Worm (Caenorhabditis elegans) whole organism, L2 larva: ENCODE measurements around the gene ldh-1.
A peak's percentile ranks its signal among the peaks of the same experiment; 100 is the strongest.

Experiments
- C34F6.9 ChIP-seq: fragments of 150-350 bp; optimal IDR thresholded peaks from 2 replicates; lab custom pipeline; 2014; ENCODE audit warnings: missing biosample characterization, missing genetic modification characterization
- R02D3.7 ChIP-seq: fragments of 150-350 bp; optimal IDR thresholded peaks from 2 replicates; lab custom pipeline; 2014; ENCODE audit warnings: missing biosample characterization, missing genetic modification characterization
- Y55F3AM.14 ChIP-seq: fragments of 200-800 bp; sonication (Bioruptor generic); optimal IDR thresholded peaks from 2 replicates; lab custom pipeline; 2018; ENCODE audit warnings: mild to moderate bottlenecking, missing genetic modification characterization, missing compliant biosample characterization
- ZK546.5 ChIP-seq: sonication (generic microtip); optimal IDR thresholded peaks from 2 replicates; lab custom pipeline; 2017; ENCODE audit warnings: missing biosample characterization, missing genetic modification characterization
- alr-1 ChIP-seq: fragments of 150-350 bp; optimal IDR thresholded peaks from 2 replicates; lab custom pipeline; 2014; ENCODE audit warnings: missing biosample characterization, missing genetic modification characterization
- ama-1 ChIP-seq: fragments of 150-350 bp; optimal IDR thresholded peaks from 2 replicates; lab custom pipeline; 2018; ENCODE audit warnings: inconsistent platforms
- blmp-1 ChIP-seq: sonication (generic microtip); optimal IDR thresholded peaks from 2 replicates; lab custom pipeline; 2017; ENCODE audit warnings: missing genetic modification characterization, mild to moderate bottlenecking, missing compliant biosample characterization, antibody characterized with exemption, moderate library complexity; ENCODE audit not compliant: insufficient read depth
- ceh-16 ChIP-seq: fragments of 150-350 bp; optimal IDR thresholded peaks from 2 replicates; lab custom pipeline; 2014; ENCODE audit warnings: missing biosample characterization, missing genetic modification characterization
- ceh-82 ChIP-seq: fragments of 150-350 bp; optimal IDR thresholded peaks from 2 replicates; lab custom pipeline; 2014; ENCODE audit warnings: missing biosample characterization, missing genetic modification characterization
- crh-2 ChIP-seq: sonication (generic microtip); optimal IDR thresholded peaks from 2 replicates; lab custom pipeline; 2017; ENCODE audit warnings: missing biosample characterization, missing genetic modification characterization
- elt-1 ChIP-seq: fragments of 150-350 bp; optimal IDR thresholded peaks from 2 replicates; lab custom pipeline; 2014; ENCODE audit warnings: missing biosample characterization, missing genetic modification characterization
- fos-1 ChIP-seq: fragments of 150-350 bp; optimal IDR thresholded peaks from 2 replicates; lab custom pipeline; 2014; ENCODE audit warnings: missing biosample characterization, missing genetic modification characterization
- gmeb-1 ChIP-seq: fragments of 150-350 bp; optimal IDR thresholded peaks from 2 replicates; lab custom pipeline; 2014; ENCODE audit warnings: missing biosample characterization, missing genetic modification characterization
- lin-11 ChIP-seq: fragments of 150-350 bp; sonication (generic microtip); optimal IDR thresholded peaks from 2 replicates; lab custom pipeline; 2014; ENCODE audit warnings: missing biosample characterization, missing genetic modification characterization, inconsistent platforms, mixed read lengths
- lin-13 ChIP-seq: fragments of 150-350 bp; optimal IDR thresholded peaks from 2 replicates; lab custom pipeline; 2014; ENCODE audit warnings: missing biosample characterization, missing genetic modification reagents, missing genetic modification characterization
- lin-39 ChIP-seq: fragments of 150-350 bp; optimal IDR thresholded peaks from 2 replicates; lab custom pipeline; 2014; ENCODE audit warnings: missing biosample characterization, missing genetic modification reagents, missing genetic modification characterization
- lsy-2 ChIP-seq, 2 experiments: fragments of 150-350 bp in 1 of 2; sonication (generic microtip) in 1 of 2; optimal IDR thresholded peaks; 2 replicates each; lab custom pipeline; 2014 to 2017; ENCODE audit warnings: missing biosample characterization in 2 of 2, missing genetic modification characterization in 2 of 2
- mab-5 ChIP-seq: fragments of 150-350 bp; optimal IDR thresholded peaks from 2 replicates; lab custom pipeline; 2014; ENCODE audit warnings: missing biosample characterization, missing genetic modification characterization
- mbf-1 ChIP-seq: sonication (generic microtip); optimal IDR thresholded peaks from 2 replicates; lab custom pipeline; 2017; ENCODE audit warnings: missing biosample characterization, missing genetic modification characterization
- mdl-1 ChIP-seq, 2 experiments: fragments of 150-350 bp in 1 of 2; sonication (generic microtip) in 1 of 2; optimal IDR thresholded peaks; 2 replicates each; lab custom pipeline; 2017; ENCODE audit warnings: missing biosample characterization in 2 of 2, missing genetic modification characterization in 2 of 2
- nhr-10 ChIP-seq: sonication (generic microtip); optimal IDR thresholded peaks from 2 replicates; lab custom pipeline; 2017; ENCODE audit warnings: missing biosample characterization, missing genetic modification characterization
- nhr-11 ChIP-seq: fragments of 150-350 bp; optimal IDR thresholded peaks from 2 replicates; lab custom pipeline; 2014; ENCODE audit warnings: missing biosample characterization, missing genetic modification characterization
- nhr-12 ChIP-seq: fragments of 150-350 bp; optimal IDR thresholded peaks from 2 replicates; lab custom pipeline; 2014; ENCODE audit warnings: missing biosample characterization, missing genetic modification characterization
- nhr-129 ChIP-seq: fragments of 150-350 bp; optimal IDR thresholded peaks from 2 replicates; lab custom pipeline; 2014; ENCODE audit warnings: missing biosample characterization, missing genetic modification characterization
- nhr-21 ChIP-seq: fragments of 150-350 bp; optimal IDR thresholded peaks from 2 replicates; lab custom pipeline; 2014; ENCODE audit warnings: missing biosample characterization, missing genetic modification characterization
- nhr-23 ChIP-seq: fragments of 150-350 bp; optimal IDR thresholded peaks from 2 replicates; lab custom pipeline; 2014; ENCODE audit warnings: missing biosample characterization, missing genetic modification reagents, missing genetic modification characterization
- nhr-237 ChIP-seq: fragments of 150-350 bp; optimal IDR thresholded peaks from 2 replicates; lab custom pipeline; 2014; ENCODE audit warnings: missing biosample characterization, missing genetic modification characterization
- nhr-25 ChIP-seq: fragments of 150-350 bp; sonication (generic microtip); optimal IDR thresholded peaks from 3 replicates; lab custom pipeline; 2014; ENCODE audit warnings: missing biosample characterization, missing genetic modification characterization
- nhr-6 ChIP-seq: fragments of 150-350 bp; optimal IDR thresholded peaks from 2 replicates; lab custom pipeline; 2014; ENCODE audit warnings: missing biosample characterization, missing genetic modification characterization
- nhr-77 ChIP-seq: fragments of 150-350 bp; optimal IDR thresholded peaks from 2 replicates; lab custom pipeline; 2014; ENCODE audit warnings: missing biosample characterization, missing genetic modification characterization
- peb-1 ChIP-seq: fragments of 150-350 bp; optimal IDR thresholded peaks from 2 replicates; lab custom pipeline; 2014; ENCODE audit warnings: missing biosample characterization, missing genetic modification characterization
- sem-4 ChIP-seq: fragments of 150-350 bp; optimal IDR thresholded peaks from 2 replicates; lab custom pipeline; 2014; ENCODE audit warnings: missing biosample characterization, missing genetic modification reagents, missing genetic modification characterization
- skn-1 ChIP-seq: sonication (generic microtip); optimal IDR thresholded peaks from 2 replicates; lab custom pipeline; 2017; ENCODE audit warnings: missing biosample characterization, missing genetic modification characterization
- sma-3 ChIP-seq: sonication (generic microtip); optimal IDR thresholded peaks from 2 replicates; lab custom pipeline; 2016; ENCODE audit warnings: missing genetic modification reagents, missing genetic modification characterization, missing compliant biosample characterization
- sma-9 ChIP-seq, 2 experiments: fragments of 150-350 bp in 1 of 2; sonication (generic microtip) in 1 of 2; optimal IDR thresholded peaks; 2 replicates each; lab custom pipeline; 2014 to 2016; ENCODE audit warnings: missing genetic modification characterization in 2 of 2, mild to moderate bottlenecking in 1 of 2, missing biosample characterization in 1 of 2, missing compliant biosample characterization in 1 of 2, missing genetic modification reagents in 1 of 2, moderate library complexity in 1 of 2
- snpc-4 ChIP-seq: fragments of 150-350 bp; optimal IDR thresholded peaks from 2 replicates; lab custom pipeline; 2014; ENCODE audit warnings: missing biosample characterization, missing genetic modification characterization
- unc-39 ChIP-seq: fragments of 150-350 bp; optimal IDR thresholded peaks from 2 replicates; lab custom pipeline; 2014; ENCODE audit warnings: missing biosample characterization, missing genetic modification characterization
- unc-55 ChIP-seq: fragments of 150-350 bp; sonication (generic microtip); optimal IDR thresholded peaks from 3 replicates; lab custom pipeline; 2014; ENCODE audit warnings: missing biosample characterization, missing genetic modification reagents, missing genetic modification characterization
- zag-1 ChIP-seq: fragments of 150-350 bp; optimal IDR thresholded peaks from 2 replicates; lab custom pipeline; 2014; ENCODE audit warnings: missing biosample characterization, missing genetic modification characterization
- ztf-1 ChIP-seq: fragments of 200-800 bp; sonication (Bioruptor generic); conservative IDR thresholded peaks from 2 replicates; pipeline ENCODE4 v1.3.6; 2022; ENCODE audit warnings: missing genetic modification characterization, missing compliant biosample characterization
- ztf-11 ChIP-seq: sonication (generic microtip); optimal IDR thresholded peaks from 2 replicates; lab custom pipeline; 2017; ENCODE audit warnings: missing biosample characterization, missing genetic modification characterization
- ztf-4 ChIP-seq: fragments of 150-350 bp; optimal IDR thresholded peaks from 2 replicates; lab custom pipeline; 2014; ENCODE audit warnings: missing biosample characterization, missing genetic modification characterization

The ldh-1 gene

ce11 chrII:11749490-11750172 lies 25.6 kb downstream of the ldh-1 start (continued):
- no peak for TF ChIP-seq nhr-12 (tag; lab: Kevin White, UChicago)
- TF ChIP-seq ceh-82 (tag; lab: Kevin White, UChicago), result peak; percentile 81
- no peak for TF ChIP-seq peb-1 (tag; lab: Kevin White, UChicago)

- TF ChIP-seq mab-5 (tag; lab: Kevin White, UChicago), result no peak
- TF ChIP-seq crh-2 (tag; lab: Kevin White, UChicago), result no peak
- TF ChIP-seq lin-11 (tag; lab: Kevin White, UChicago), result peak; percentile 33
- no peak for TF ChIP-seq nhr-21 (tag; lab: Kevin White, UChicago)
- TF ChIP-seq Y55F3AM.14 (GFP tag; lab: Kevin White, UChicago), result peak; percentile 32
- no peak for TF ChIP-seq unc-39 (tag; lab: Kevin White, UChicago)
- TF ChIP-seq nhr-77, result no peak
- no peak for TF ChIP-seq gmeb-1 (tag; lab: Kevin White, UChicago)
- no peak for TF ChIP-seq ceh-82 (tag; lab: Kevin White, UChicago)
- TF ChIP-seq mdl-1 (tag; optimal IDR thresholded peaks at IDR 0.05; lab: Kevin White, UChicago), result peak in 1 of 2 experiments; percentile 5
- peak; percentile 69 for TF ChIP-seq C34F6.9 (tag; lab: Kevin White, UChicago)
- TF ChIP-seq lin-13, result peak; percentile 19
- no peak for TF ChIP-seq nhr-6 (tag; lab: Kevin White, UChicago)
- TF ChIP-seq zag-1 (tag; lab: Kevin White, UChicago), result peak; percentile 84
- peak in 1 of 2 experiments; percentile 60 for TF ChIP-seq lsy-2 (tag; optimal IDR thresholded peaks at IDR 0.05; lab: Kevin White, UChicago)
- peak; percentile 15 for TF ChIP-seq fos-1 (tag; lab: Kevin White, UChicago)
- no peak for TF ChIP-seq sma-9 (GFP tag; optimal IDR thresholded peaks at IDR 0.05; lab: Kevin White, UChicago)
- no peak for TF ChIP-seq sma-9 (tag; optimal IDR thresholded peaks at IDR 0.05; lab: Kevin White, UChicago)
- TF ChIP-seq mbf-1, result no peak
- peak; percentile 80 for TF ChIP-seq nhr-129 (tag; lab: Kevin White, UChicago)
- TF ChIP-seq nhr-237 (tag; lab: Kevin White, UChicago), result no peak
- no peak for TF ChIP-seq ZK546.5 (tag; lab: Kevin White, UChicago)
- peak; percentile 82 for TF ChIP-seq unc-55
- TF ChIP-seq sem-4 (tag; lab: Kevin White, UChicago), result peak; percentile 41
Measured at ce11 chrII:11751615-11752174, 27.7 kb downstream of the ldh-1 start.

DNA sequence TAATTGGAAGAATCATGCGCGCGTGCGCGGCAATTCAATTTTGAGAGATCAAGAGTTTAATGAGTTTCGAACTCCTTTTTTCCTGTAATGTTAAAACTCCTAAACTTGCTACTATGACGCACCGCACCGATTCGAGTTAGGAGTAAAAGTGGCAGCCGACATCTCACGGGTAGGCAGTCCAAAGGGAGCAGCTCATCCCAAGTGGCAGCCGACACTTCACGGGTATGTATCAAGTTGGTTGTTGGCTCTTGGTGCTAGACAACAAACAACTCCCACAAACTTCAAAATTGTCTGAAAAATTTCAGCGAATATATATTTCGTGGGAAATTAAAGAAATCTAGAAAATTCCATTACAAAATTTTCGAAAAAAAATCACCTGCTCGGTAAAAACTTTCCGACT lies 29.2 kb downstream of the ldh-1 start:
- TF ChIP-seq skn-1 (tag; lab: Kevin White, UChicago), result no peak
- TF ChIP-seq unc-39 (tag; lab: Kevin White, UChicago), result no peak
- peak; percentile 79 for TF ChIP-seq snpc-4 (tag; lab: Kevin White, UChicago)
- TF ChIP-seq, all 48 proteins: peak for 1

- no peak for TF ChIP-seq R02D3.7
- no peak for TF ChIP-seq ceh-82 (tag; lab: Kevin White, UChicago)
- no peak for TF ChIP-seq mbf-1
- TF ChIP-seq lin-11 (tag; lab: Kevin White, UChicago), result peak; percentile 45
- peak; percentile 56 for TF ChIP-seq skn-1 (tag; lab: Kevin White, UChicago)
- TF ChIP-seq nhr-25 (tag; lab: Kevin White, UChicago), result no peak
- TF ChIP-seq nhr-237 (tag; lab: Kevin White, UChicago), result no peak
- TF ChIP-seq ztf-1, result 0 out of 2 replicates have a peak, but pooled peaks have one; percentile 31
- TF ChIP-seq unc-55, result peak; percentile 45
- TF ChIP-seq unc-39 (tag; lab: Kevin White, UChicago), result no peak
- TF ChIP-seq nhr-12 (tag; lab: Kevin White, UChicago), result peak; percentile 62
- TF ChIP-seq sma-9 (GFP tag; optimal IDR thresholded peaks at IDR 0.05; lab: Kevin White, UChicago), result no peak
- no peak for TF ChIP-seq sma-9 (tag; optimal IDR thresholded peaks at IDR 0.05; lab: Kevin White, UChicago)
- no peak for TF ChIP-seq nhr-6 (tag; lab: Kevin White, UChicago)
- no peak for TF ChIP-seq nhr-11 (tag; lab: Kevin White, UChicago)
- TF ChIP-seq gmeb-1 (tag; lab: Kevin White, UChicago), result peak; percentile 15
- TF ChIP-seq ZK546.5 (tag; lab: Kevin White, UChicago), result no peak
- peak; percentile 81 for TF ChIP-seq lin-13
- TF ChIP-seq elt-1 (tag; lab: Kevin White, UChicago), result no peak
- TF ChIP-seq nhr-129 (tag; lab: Kevin White, UChicago), result peak; percentile 57
- TF ChIP-seq ama-1, result peak; percentile 99
- no peak for TF ChIP-seq nhr-21 (tag; lab: Kevin White, UChicago)
- TF ChIP-seq nhr-23 (tag; lab: Kevin White, UChicago), result no peak
- peak; percentile 97 for TF ChIP-seq C34F6.9 (tag; lab: Kevin White, UChicago)
- no peak for TF ChIP-seq nhr-77
- TF ChIP-seq mdl-1 (tag; optimal IDR thresholded peaks at IDR 0.05; lab: Kevin White, UChicago), result no peak
- TF ChIP-seq fos-1 (tag; lab: Kevin White, UChicago), result no peak
- TF ChIP-seq blmp-1 (tag; lab: Kevin White, UChicago), result no peak
- peak; percentile 98 for TF ChIP-seq ztf-4 (tag; lab: Kevin White, UChicago)
- no peak for TF ChIP-seq alr-1 (tag; lab: Kevin White, UChicago)
- no peak for TF ChIP-seq sma-3
- no peak for TF ChIP-seq ceh-16
- no peak for TF ChIP-seq lin-39 (tag; lab: Kevin White, UChicago)
- TF ChIP-seq nhr-10 (tag; lab: Kevin White, UChicago), result no peak
- no peak for TF ChIP-seq ztf-11 (tag; lab: Kevin White, UChicago)
- peak in 1 of 2 experiments; percentile 89 for TF ChIP-seq lsy-2 (tag; optimal IDR thresholded peaks at IDR 0.05; lab: Kevin White, UChicago)
Measured at ce11 chrII:11756684-11757107, 32.7 kb downstream of the ldh-1 start.
